Fruit fly (Drosophila melanogaster): ENCODE results near the gene RhoGAP71E.

The RhoGAP71E gene

DNA sequence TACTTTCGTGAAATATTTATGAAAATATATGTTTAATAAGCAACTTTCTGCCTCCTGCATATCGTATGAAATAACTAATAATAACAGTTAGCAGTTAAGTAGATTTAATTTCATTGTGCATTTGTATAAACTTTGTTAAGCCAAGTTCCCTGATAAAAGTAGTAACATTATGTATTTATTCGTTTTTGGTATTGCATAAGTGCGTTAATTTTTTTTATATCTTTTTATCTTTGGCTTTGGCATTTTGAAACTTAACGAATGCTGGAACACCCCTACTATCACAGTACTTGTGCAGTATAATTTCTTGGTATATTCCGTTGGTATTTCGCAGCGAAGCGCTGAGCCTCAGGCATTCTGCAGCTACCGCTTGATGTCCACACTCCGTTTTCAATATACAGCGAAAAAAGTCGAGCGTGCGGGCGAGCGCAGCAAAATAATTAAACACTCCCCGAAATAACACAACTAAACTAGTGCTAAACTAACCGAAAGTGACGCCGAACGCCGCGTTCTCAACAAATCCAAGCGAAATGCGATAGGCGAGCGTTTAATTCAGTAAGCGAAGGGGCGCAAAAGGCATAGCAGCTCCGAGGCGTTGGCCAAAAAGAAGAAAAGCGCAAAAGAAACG is at the start of gene RhoGAP71E (continued):
- TF ChIP-seq CG8281 (tag; optimal IDR thresholded peaks at IDR 0.05), result no peak
- no peak for TF ChIP-seq CG15479 (GFP tag; optimal IDR thresholded peaks at IDR 0.05)
- TF ChIP-seq Hsf (GFP tag; optimal IDR thresholded peaks at IDR 0.05), result peak; percentile 2
- peak; percentile 88 for TF ChIP-seq ci (GFP tag; IDR thresholded peaks at IDR 0.05)
- TF ChIP-seq slou (GFP tag; optimal IDR thresholded peaks at IDR 0.05), result no peak
- TF ChIP-seq Optix (GFP tag; IDR thresholded peaks at IDR 0.05), result no peak
- peak; percentile 51; the same call in 1 of the 2 replicates for TF ChIP-seq stc (GFP tag; IDR thresholded peaks at IDR 0.05)
- peak; percentile 73 for TF ChIP-seq CG2678 (tag; optimal IDR thresholded peaks at IDR 0.05)
- no peak for TF ChIP-seq HLH54F (GFP tag; optimal IDR thresholded peaks at IDR 0.05)
- peak; percentile 27 for TF ChIP-seq E2f2 (GFP tag; IDR thresholded peaks at IDR 0.05)
- no peak for TF ChIP-seq CG15696 (tag; optimal IDR thresholded peaks at IDR 0.05)
- TF ChIP-seq pfk (GFP tag; optimal IDR thresholded peaks at IDR 0.05), result peak; percentile 26
- no peak for TF ChIP-seq CG16815 (GFP tag; optimal IDR thresholded peaks at IDR 0.05)
- peak; percentile 73 for TF ChIP-seq CG18599 (GFP tag; optimal IDR thresholded peaks at IDR 0.05)
- TF ChIP-seq amos (GFP tag; IDR thresholded peaks at IDR 0.05; ENCODE audit: partially characterized antibody), result no peak; the same call in 1 of the 2 replicates
- TF ChIP-seq CG6854 (GFP tag; optimal IDR thresholded peaks at IDR 0.05), result no peak
- TF ChIP-seq NfI (GFP tag; optimal IDR thresholded peaks at IDR 0.05), result peak; percentile 54
- TF ChIP-seq sna (GFP tag; IDR thresholded peaks at IDR 0.05; ENCODE audit: partially characterized antibody), result no peak
- no peak for TF ChIP-seq CG10959 (GFP tag; IDR thresholded peaks at IDR 0.05)
- peak; percentile 8 for TF ChIP-seq B-H2 (GFP tag; optimal IDR thresholded peaks at IDR 0.05)
- no peak for TF ChIP-seq H15 (GFP tag; IDR thresholded peaks at IDR 0.05)
- peak; percentile 49 for TF ChIP-seq CG3847 (GFP tag; IDR thresholded peaks at IDR 0.05)
- TF ChIP-seq CrebB (tag; optimal IDR thresholded peaks at IDR 0.05), result peak; percentile 66
- TF ChIP-seq MTF-1 (GFP tag; optimal IDR thresholded peaks at IDR 0.05; ENCODE audit: borderline replicate concordance), result peak; percentile 41
- no peak for TF ChIP-seq org-1 (GFP tag; optimal IDR thresholded peaks at IDR 0.05)
- no peak for TF ChIP-seq CG10565 (GFP tag; optimal IDR thresholded peaks at IDR 0.05)
- TF ChIP-seq Doc3 (GFP tag; IDR thresholded peaks at IDR 0.05; ENCODE audit: partially characterized antibody), result no peak
- peak; percentile 26 for TF ChIP-seq HLHmδ (GFP tag; optimal IDR thresholded peaks at IDR 0.05)
- TF ChIP-seq maf-S (GFP tag; optimal IDR thresholded peaks at IDR 0.05), result no peak
- TF ChIP-seq ERR (GFP tag; optimal IDR thresholded peaks at IDR 0.05), result peak; percentile 9
- TF ChIP-seq hkb (optimal IDR thresholded peaks at IDR 0.05), result no peak
- TF ChIP-seq hkb (GFP tag; IDR thresholded peaks at IDR 0.05), result peak; percentile 64
- TF ChIP-seq CG8290 (GFP tag; optimal IDR thresholded peaks at IDR 0.05), result no peak
- peak in 1 of 2 experiments; percentile 85 for TF ChIP-seq CG8290 (tag; optimal IDR thresholded peaks at IDR 0.05)
- TF ChIP-seq Ptx1 (GFP tag; IDR thresholded peaks at IDR 0.05), result peak; percentile 26; the same call in 1 of the 2 replicates
- TF ChIP-seq Lim3 (GFP tag; IDR thresholded peaks at IDR 0.05), result no peak
- TF ChIP-seq Chrac-16 (GFP tag; optimal IDR thresholded peaks at IDR 0.05), result no peak
- peak; percentile 90 for TF ChIP-seq psq (GFP tag; optimal IDR thresholded peaks at IDR 0.05)
- TF ChIP-seq ewg (GFP tag; optimal IDR thresholded peaks at IDR 0.05), result no peak
- TF ChIP-seq tio (GFP tag; optimal IDR thresholded peaks at IDR 0.05), result no peak
- no peak for TF ChIP-seq Tbp (GFP tag; optimal IDR thresholded peaks at IDR 0.05)
- peak; percentile 93 for TF ChIP-seq MESR4 (GFP tag; optimal IDR thresholded peaks at IDR 0.05)
- no peak for TF ChIP-seq Ravus (GFP tag; IDR thresholded peaks at IDR 0.05)
- no peak for TF ChIP-seq shn (GFP tag; optimal IDR thresholded peaks at IDR 0.05)
- no peak for TF ChIP-seq cg (GFP tag; optimal IDR thresholded peaks at IDR 0.05)
- TF ChIP-seq prd (optimal IDR thresholded peaks at IDR 0.05), result no peak
- TF ChIP-seq prd (GFP tag; IDR thresholded peaks at IDR 0.05), result no peak; the same call in none of the 3 replicates
- TF ChIP-seq pb (GFP tag; optimal IDR thresholded peaks at IDR 0.05), result peak; percentile 40
- TF ChIP-seq CG7556 (GFP tag; optimal IDR thresholded peaks at IDR 0.05), result peak; percentile 6
- peak; percentile 54 for TF ChIP-seq CG30020 (tag; optimal IDR thresholded peaks at IDR 0.05)
- TF ChIP-seq D19B (GFP tag; optimal IDR thresholded peaks at IDR 0.05), result no peak

All from whole organism, embryonic.